Fruit fly (Drosophila melanogaster) whole organism, embryonic: ENCODE results near the gene slam.

Experiments used
- Adf1 ChIP-seq: fragments of 200-800 bp; sonication (Bioruptor generic); IDR thresholded peaks from 2 replicates; pipeline ENCODE4 v1.3.6; 2022; ENCODE audit warnings: missing biosample characterization, missing genetic modification characterization
- Antp ChIP-seq: fragments of 200-800 bp; sonication (Bioruptor generic); optimal IDR thresholded peaks from 3 replicates; lab custom pipeline; 2016; ENCODE audit warnings: missing biosample characterization, missing genetic modification characterization
- CG11696 ChIP-seq: fragments of 200-800 bp; sonication (Bioruptor generic); IDR thresholded peaks from 2 replicates; pipeline ENCODE4 v1.3.6; 2022; ENCODE audit warnings: missing biosample characterization, missing genetic modification characterization
- CG12769 ChIP-seq: fragments of 200-800 bp; sonication (Bioruptor generic); optimal IDR thresholded peaks from 2 replicates; lab custom pipeline; 2019; ENCODE audit warnings: missing biosample characterization, mild to moderate bottlenecking, missing genetic modification characterization, moderate library complexity
- CG15696 ChIP-seq: fragments of 200-800 bp; sonication (Bioruptor generic); optimal IDR thresholded peaks from 2 replicates; lab custom pipeline; 2019; ENCODE audit warnings: missing biosample characterization, mild to moderate bottlenecking, missing genetic modification characterization, moderate library complexity
- CG1647 ChIP-seq: fragments of 200-800 bp; sonication (Bioruptor generic); optimal IDR thresholded peaks from 3 replicates; lab custom pipeline; 2016; ENCODE audit warnings: missing biosample characterization, missing genetic modification characterization
- CG16779 ChIP-seq: fragments of 200-800 bp; sonication (Bioruptor generic); IDR thresholded peaks from 2 replicates; pipeline ENCODE4 v1.3.6; 2022; ENCODE audit warnings: missing biosample characterization, missing genetic modification characterization
- CG17568 ChIP-seq: fragments of 200-800 bp; sonication (Bioruptor generic); optimal IDR thresholded peaks from 2 replicates; lab custom pipeline; 2018; ENCODE audit warnings: missing biosample characterization, mild to moderate bottlenecking, missing genetic modification characterization, moderate library complexity
- CG17802 ChIP-seq: fragments of 200-800 bp; sonication (Bioruptor generic); optimal IDR thresholded peaks from 2 replicates; lab custom pipeline; 2018; ENCODE audit warnings: missing biosample characterization, mild to moderate bottlenecking, missing genetic modification characterization, moderate library complexity
- CG2129 ChIP-seq: fragments of 200-800 bp; sonication (Bioruptor generic); IDR thresholded peaks from 2 replicates; pipeline ENCODE4 v1.3.6; 2022; ENCODE audit warnings: missing biosample characterization, missing genetic modification characterization; ENCODE audit not compliant: partially characterized antibody
- CG2202 ChIP-seq: fragments of 200-800 bp; sonication (Bioruptor generic); optimal IDR thresholded peaks from 2 replicates; lab custom pipeline; 2018; ENCODE audit warnings: missing biosample characterization, mild to moderate bottlenecking, missing genetic modification characterization
- CG32532 ChIP-seq: fragments of 200-800 bp; sonication (Bioruptor generic); IDR thresholded peaks from 2 replicates; pipeline ENCODE4 v1.3.6; 2022; ENCODE audit warnings: missing biosample characterization, missing genetic modification characterization
- CG4360 ChIP-seq: fragments of 200-800 bp; sonication (Bioruptor generic); IDR thresholded peaks from 2 replicates; pipeline ENCODE4 v1.3.6; 2022; ENCODE audit warnings: missing biosample characterization, missing genetic modification characterization
- CG43689 ChIP-seq: fragments of 200-800 bp; sonication (Bioruptor generic); IDR thresholded peaks from 2 replicates; pipeline ENCODE4 v1.3.6; 2022; ENCODE audit warnings: missing biosample characterization, missing genetic modification characterization
- CG5953 ChIP-seq: fragments of 200-800 bp; sonication (Bioruptor generic); IDR thresholded peaks from 2 replicates; pipeline ENCODE4 v1.3.6; 2022; ENCODE audit warnings: missing biosample characterization, missing genetic modification characterization
- CG6175 ChIP-seq: fragments of 200-800 bp; sonication (Bioruptor generic); IDR thresholded peaks from 3 replicates; pipeline ENCODE4 v1.3.6; 2022; ENCODE audit warnings: missing biosample characterization, missing genetic modification characterization
- CG6254 ChIP-seq: fragments of 200-800 bp; sonication (Bioruptor generic); optimal IDR thresholded peaks from 3 replicates; lab custom pipeline; 2017; ENCODE audit warnings: mild to moderate bottlenecking, missing biosample characterization, missing genetic modification reagents, missing genetic modification characterization
- CG8359 ChIP-seq: fragments of 200-800 bp; sonication (Bioruptor generic); optimal IDR thresholded peaks from 2 replicates; lab custom pipeline; 2017; ENCODE audit warnings: missing biosample characterization, mild to moderate bottlenecking, missing genetic modification characterization, borderline replicate concordance
- CkIIα-i1 ChIP-seq: fragments of 200-800 bp; sonication (Bioruptor generic); IDR thresholded peaks from 2 replicates; pipeline ENCODE4 v1.3.6; 2022; ENCODE audit warnings: missing biosample characterization, missing genetic modification characterization
- E2f1 ChIP-seq: fragments of 200-800 bp; sonication (Bioruptor generic); IDR thresholded peaks from 2 replicates; pipeline ENCODE4 v1.3.6; 2022; ENCODE audit warnings: missing biosample characterization, missing genetic modification characterization
- Fer1 ChIP-seq: fragments of 200-800 bp; sonication (Bioruptor generic); optimal IDR thresholded peaks from 2 replicates; lab custom pipeline; 2017; ENCODE audit warnings: missing biosample characterization, mild to moderate bottlenecking, missing genetic modification characterization
- Fer3 ChIP-seq: fragments of 200-800 bp; sonication (Bioruptor generic); optimal IDR thresholded peaks from 2 replicates; lab custom pipeline; 2018; ENCODE audit warnings: missing biosample characterization, mild to moderate bottlenecking, missing genetic modification characterization, moderate library complexity
- HLH4C ChIP-seq: fragments of 200-800 bp; sonication (Bioruptor generic); IDR thresholded peaks from 3 replicates; pipeline ENCODE4 v1.3.6; 2022; ENCODE audit warnings: missing biosample characterization, missing genetic modification characterization; ENCODE audit not compliant: partially characterized antibody
- HLH54F ChIP-seq: fragments of 200-800 bp; sonication (Bioruptor generic); optimal IDR thresholded peaks from 3 replicates; lab custom pipeline; 2016; ENCODE audit warnings: missing biosample characterization, missing genetic modification characterization
- Hr39 ChIP-seq: fragments of >200 bp; optimal IDR thresholded peaks from 2 replicates; lab custom pipeline; 2017
- Jarid2 ChIP-seq: fragments of 200-800 bp; sonication (Bioruptor generic); optimal IDR thresholded peaks from 3 replicates; lab custom pipeline; 2017; ENCODE audit warnings: mild to moderate bottlenecking, missing biosample characterization, missing genetic modification reagents, missing genetic modification characterization
- MTF-1 ChIP-seq: fragments of 200-800 bp; sonication (Bioruptor generic); optimal IDR thresholded peaks from 2 replicates; lab custom pipeline; 2018; ENCODE audit warnings: missing biosample characterization, mild to moderate bottlenecking, missing genetic modification characterization, borderline replicate concordance
- Meics ChIP-seq: fragments of 200-800 bp; sonication (Bioruptor generic); optimal IDR thresholded peaks from 2 replicates; lab custom pipeline; 2017; ENCODE audit warnings: missing biosample characterization, mild to moderate bottlenecking, missing genetic modification characterization
- Mes4 ChIP-seq: fragments of 200-800 bp; sonication (Bioruptor generic); optimal IDR thresholded peaks from 2 replicates; lab custom pipeline; 2016; ENCODE audit warnings: missing biosample characterization, missing genetic modification characterization
- NC2α ChIP-seq: fragments of 200-800 bp; sonication (Bioruptor generic); optimal IDR thresholded peaks from 2 replicates; lab custom pipeline; 2016; ENCODE audit warnings: missing biosample characterization, missing genetic modification characterization
- Spps ChIP-seq: fragments of 200-800 bp; sonication (Bioruptor generic); optimal IDR thresholded peaks from 2 replicates; lab custom pipeline; 2018; ENCODE audit warnings: missing biosample characterization, mild to moderate bottlenecking, missing genetic modification characterization
- YL-1 ChIP-seq: fragments of 200-800 bp; sonication (Bioruptor generic); optimal IDR thresholded peaks from 3 replicates; lab custom pipeline; 2017; ENCODE audit warnings: missing biosample characterization, mild to moderate bottlenecking, missing genetic modification characterization
- bab2 ChIP-seq: fragments of 200-800 bp; sonication (Bioruptor generic); optimal IDR thresholded peaks from 2 replicates; lab custom pipeline; 2016; ENCODE audit warnings: missing biosample characterization, missing genetic modification characterization
- bowl ChIP-seq: fragments of 200-800 bp; sonication (Bioruptor generic); IDR thresholded peaks from 2 replicates; pipeline ENCODE4 v1.3.6; 2022; ENCODE audit warnings: missing biosample characterization, missing genetic modification characterization
- chif ChIP-seq, 2 experiments: fragments of 200-800 bp; sonication (Bioruptor generic); optimal IDR thresholded peaks; 3 replicates each; lab custom pipeline; 2016; ENCODE audit warnings: missing biosample characterization in 2 of 2, missing genetic modification characterization in 2 of 2
- dmrt11E ChIP-seq: fragments of 200-800 bp; sonication (Bioruptor generic); optimal IDR thresholded peaks from 3 replicates; lab custom pipeline; 2018; ENCODE audit warnings: missing biosample characterization, mild to moderate bottlenecking, missing genetic modification characterization, moderate library complexity
- esg ChIP-seq: fragments of 200-800 bp; sonication (Bioruptor generic); conservative IDR thresholded peaks from 2 replicates; pipeline ENCODE4 v1.3.6; 2022; ENCODE audit warnings: missing biosample characterization, missing genetic modification characterization
- eve ChIP-seq, 2 experiments: fragments of >200 bp; optimal IDR thresholded peaks; 2 replicates each; lab custom pipeline; 2017; ENCODE audit warnings: missing biosample characterization in 2 of 2, missing genetic modification characterization in 2 of 2
- fd3F ChIP-seq: fragments of 200-800 bp; sonication (Bioruptor generic); optimal IDR thresholded peaks from 2 replicates; lab custom pipeline; 2018; ENCODE audit warnings: missing biosample characterization, mild to moderate bottlenecking, missing genetic modification characterization, moderate library complexity
- fd96Cb ChIP-seq: fragments of 200-800 bp; sonication (Bioruptor generic); optimal IDR thresholded peaks from 2 replicates; lab custom pipeline; 2018; ENCODE audit warnings: missing biosample characterization, mild to moderate bottlenecking, missing genetic modification characterization, moderate library complexity
- ham ChIP-seq: fragments of 200-800 bp; sonication (Bioruptor generic); IDR thresholded peaks from 2 replicates; pipeline ENCODE4 v1.3.6; 2022; ENCODE audit warnings: missing biosample characterization, missing genetic modification characterization
- pfk ChIP-seq: fragments of 200-800 bp; sonication (Bioruptor generic); optimal IDR thresholded peaks from 2 replicates; lab custom pipeline; 2018; ENCODE audit warnings: missing biosample characterization, mild to moderate bottlenecking, missing genetic modification characterization, moderate library complexity
- pita ChIP-seq: fragments of 200-800 bp; sonication (Bioruptor generic); optimal IDR thresholded peaks from 2 replicates; lab custom pipeline; 2017; ENCODE audit warnings: missing biosample characterization, mild to moderate bottlenecking, missing genetic modification characterization
- pros ChIP-seq: fragments of 200-800 bp; sonication (Bioruptor generic); optimal IDR thresholded peaks from 3 replicates; lab custom pipeline; 2019; ENCODE audit warnings: missing biosample characterization, mild to moderate bottlenecking, missing genetic modification characterization, moderate library complexity
- shn ChIP-seq: fragments of 200-800 bp; sonication (Bioruptor generic); optimal IDR thresholded peaks from 3 replicates; lab custom pipeline; 2016; ENCODE audit warnings: missing biosample characterization, missing genetic modification characterization
- sna ChIP-seq: fragments of 200-800 bp; sonication (Bioruptor generic); IDR thresholded peaks from 2 replicates; pipeline ENCODE4 v1.3.6; 2022; ENCODE audit warnings: missing biosample characterization, missing genetic modification characterization; ENCODE audit not compliant: partially characterized antibody
- so ChIP-seq: fragments of 200-800 bp; sonication (Bioruptor generic); IDR thresholded peaks from 3 replicates; pipeline ENCODE4 v1.3.6; 2022; ENCODE audit warnings: missing biosample characterization, missing genetic modification characterization
- tll ChIP-seq, 2 experiments: fragments of 200-800 bp in 1 of 2; fragments of >200 bp in 1 of 2; sonication (Bioruptor generic) in 1 of 2; optimal IDR thresholded peaks; 2 replicates each; lab custom pipeline; 2017 to 2019; ENCODE audit warnings: missing biosample characterization in 2 of 2, missing genetic modification characterization in 2 of 2, mild to moderate bottlenecking in 1 of 2, moderate library complexity in 1 of 2
- tna ChIP-seq: fragments of 200-800 bp; sonication (Bioruptor generic); IDR thresholded peaks from 2 replicates; pipeline ENCODE4 v1.3.6; 2022; ENCODE audit warnings: missing biosample characterization, missing genetic modification characterization; ENCODE audit not compliant: partially characterized antibody
- vfl ChIP-seq: fragments of 200-800 bp; sonication (Bioruptor generic); optimal IDR thresholded peaks from 2 replicates; lab custom pipeline; 2016; ENCODE audit warnings: missing biosample characterization, missing genetic modification characterization

The slam gene

DNA sequence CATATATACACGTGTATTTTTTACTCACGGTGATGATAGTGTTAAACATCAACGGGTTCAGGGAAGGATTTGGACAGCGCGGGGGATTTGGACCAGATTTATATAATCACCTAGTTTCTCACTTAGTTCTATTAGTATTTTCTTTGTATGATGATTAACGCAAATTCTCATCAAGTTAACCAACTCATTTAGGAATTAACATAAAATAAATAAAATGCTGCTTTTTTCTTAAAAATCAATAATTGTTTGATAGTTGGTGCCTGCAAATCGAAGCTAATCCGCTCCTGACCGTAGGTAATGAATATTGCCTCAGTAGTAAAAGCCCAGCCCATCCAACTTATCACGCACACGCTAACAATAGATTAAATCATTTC, 20.4 kb upstream of the slam start (continued):
- TF ChIP-seq Meics (GFP tag; lab: Kevin White, UChicago) (peak; percentile 87), Jarid2 (peak; percentile 61), eve (GFP tag; optimal IDR thresholded peaks at IDR 0.05; lab: Kevin White, UChicago) (no peak), CG16779 (GFP tag; lab: Robert Waterston, UW) (peak; percentile 55; the same call in 1 of the 2 replicates), Mes4 (GFP tag; lab: Kevin White, UChicago) (peak; percentile 16), CG8359 (GFP tag; lab: Kevin White, UChicago) (no peak), vfl (peak; percentile 79), Adf1 (GFP tag; lab: Robert Waterston, UW) (peak; percentile 65), MTF-1 (GFP tag; lab: Kevin White, UChicago) (peak; percentile 8), tna (no peak), CkIIα-i1 (GFP tag; lab: Robert Waterston, UW) (no peak), CG17802 (tag; lab: Kevin White, UChicago) (peak; percentile 35), CG12769 (peak; percentile 85), CG2202 (tag; lab: Kevin White, UChicago) (no peak), Fer1 (GFP tag; lab: Kevin White, UChicago) (peak; percentile 87), HLH4C (GFP tag; lab: Robert Waterston, UW) (0 out of 3 replicates have a peak, but pooled peaks have one; percentile 39), sna (GFP tag; lab: Robert Waterston, UW) (no peak), Hr39 (lab: Kevin White, UChicago) (no peak), CG1647 (GFP tag; lab: Kevin White, UChicago) (peak; percentile 69), CG15696 (tag; lab: Kevin White, UChicago) (peak; percentile 55), pita (GFP tag; lab: Kevin White, UChicago) (no peak), fd3F (GFP tag; lab: Kevin White, UChicago) (peak; percentile 86), ham (peak; percentile 51; the same call in 1 of the 2 replicates), E2f1 (GFP tag; lab: Robert Waterston, UW) (peak; percentile 85), CG32532 (peak; percentile 87), CG43689 (GFP tag; lab: Robert Waterston, UW) (peak; percentile 69), fd96Cb (tag; lab: Kevin White, UChicago) (peak; percentile 87), shn (GFP tag; lab: Kevin White, UChicago) (peak; percentile 69), NC2α (GFP tag; lab: Kevin White, UChicago) (peak; percentile 27), CG6175 (GFP tag; lab: Robert Waterston, UW) (peak; percentile 57; the same call in 2 of the 3 replicates), dmrt11E (tag; lab: Kevin White, UChicago) (no peak), YL-1 (GFP tag; lab: Kevin White, UChicago) (no peak), CG4360 (GFP tag; lab: Robert Waterston, UW) (no peak), pros (GFP tag; lab: Kevin White, UChicago) (no peak), Antp (GFP tag; lab: Kevin White, UChicago) (peak; percentile 72), chif (GFP tag; optimal IDR thresholded peaks at IDR 0.05; lab: Kevin White, UChicago) (peak; percentile 73 to 78), so (peak; percentile 79; the same call in 1 of the 3 replicates), pfk (GFP tag; lab: Kevin White, UChicago) (no peak), bab2 (GFP tag; lab: Kevin White, UChicago) (peak; percentile 80), CG11696 (GFP tag; lab: Robert Waterston, UW) (0 out of 2 replicates have a peak, but pooled peaks have one; percentile 44), esg (GFP tag; lab: Robert Waterston, UW) (peak; percentile 90), CG5953 (peak; percentile 35), bowl (no peak), Spps (peak; percentile 2), CG17568 (GFP tag; lab: Kevin White, UChicago) (no peak), HLH54F (peak; percentile 81), Fer3 (tag; lab: Kevin White, UChicago) (peak; percentile 90), CG6254 (GFP tag; lab: Kevin White, UChicago) (no peak), CG2129 (GFP tag; lab: Robert Waterston, UW) (no peak), tll (GFP tag; optimal IDR thresholded peaks at IDR 0.05; lab: Kevin White, UChicago) (no peak)
